Fruit fly (Drosophila melanogaster) whole organism, embryonic: ENCODE measurements around the gene CG11723.

Experiments
- Adf1 ChIP-seq: fragments of 200-800 bp; sonication (Bioruptor generic); IDR thresholded peaks from 2 replicates; pipeline ENCODE4 v1.3.6; 2022; ENCODE audit warnings: missing biosample characterization, missing genetic modification characterization
- Atf6 ChIP-seq: fragments of 200-800 bp; sonication (Bioruptor generic); IDR thresholded peaks from 2 replicates; pipeline ENCODE4 v1.3.6; 2022; ENCODE audit warnings: missing biosample characterization, missing genetic modification characterization
- B-H1 ChIP-seq: fragments of 200-800 bp; sonication (Bioruptor generic); IDR thresholded peaks from 3 replicates; pipeline ENCODE4 v1.3.6; 2022; ENCODE audit warnings: missing biosample characterization, missing genetic modification characterization
- CG10565 ChIP-seq: fragments of 200-800 bp; sonication (Bioruptor generic); optimal IDR thresholded peaks from 3 replicates; lab custom pipeline; 2016; ENCODE audit warnings: missing biosample characterization, mild to moderate bottlenecking, missing genetic modification characterization
- CG12769 ChIP-seq: fragments of 200-800 bp; sonication (Bioruptor generic); optimal IDR thresholded peaks from 2 replicates; lab custom pipeline; 2019; ENCODE audit warnings: missing biosample characterization, mild to moderate bottlenecking, missing genetic modification characterization, moderate library complexity
- CG14014 ChIP-seq: fragments of 200-800 bp; sonication (Bioruptor generic); IDR thresholded peaks from 2 replicates; pipeline ENCODE4 v1.3.6; 2022; ENCODE audit warnings: missing biosample characterization, missing genetic modification characterization
- CG14050 ChIP-seq: fragments of 200-800 bp; sonication (Bioruptor generic); IDR thresholded peaks from 3 replicates; pipeline ENCODE4 v1.3.6; 2022; ENCODE audit warnings: missing biosample characterization, missing genetic modification characterization
- CG2202 ChIP-seq: fragments of 200-800 bp; sonication (Bioruptor generic); optimal IDR thresholded peaks from 2 replicates; lab custom pipeline; 2018; ENCODE audit warnings: missing biosample characterization, mild to moderate bottlenecking, missing genetic modification characterization
- CG3065 ChIP-seq: fragments of 200-800 bp; sonication (Bioruptor generic); optimal IDR thresholded peaks from 2 replicates; lab custom pipeline; 2016; ENCODE audit warnings: missing biosample characterization, missing genetic modification characterization
- CG32772 ChIP-seq: fragments of 200-800 bp; sonication (Bioruptor generic); IDR thresholded peaks from 2 replicates; pipeline ENCODE4 v1.3.6; 2022; ENCODE audit warnings: missing biosample characterization, missing genetic modification characterization
- CG33557 ChIP-seq: fragments of 200-800 bp; sonication (Bioruptor generic); optimal IDR thresholded peaks from 2 replicates; lab custom pipeline; 2019; ENCODE audit warnings: missing biosample characterization, mild to moderate bottlenecking, missing genetic modification characterization, moderate library complexity
- CG3407 ChIP-seq: fragments of 200-800 bp; sonication (Bioruptor generic); optimal IDR thresholded peaks from 2 replicates; lab custom pipeline; 2018; ENCODE audit warnings: missing biosample characterization, mild to moderate bottlenecking, missing genetic modification characterization
- CG3838 ChIP-seq: fragments of 200-800 bp; sonication (Bioruptor generic); optimal IDR thresholded peaks from 3 replicates; lab custom pipeline; 2016; ENCODE audit warnings: missing biosample characterization, missing genetic modification characterization
- CG7372 ChIP-seq: fragments of 200-800 bp; sonication (Bioruptor generic); IDR thresholded peaks from 2 replicates; pipeline ENCODE4 v1.3.6; 2022; ENCODE audit warnings: missing biosample characterization, missing genetic modification characterization
- CG7556 ChIP-seq: fragments of 200-800 bp; sonication (Bioruptor generic); optimal IDR thresholded peaks from 2 replicates; lab custom pipeline; 2017; ENCODE audit warnings: missing biosample characterization, mild to moderate bottlenecking, missing genetic modification characterization
- CHES-1-like ChIP-seq: fragments of 200-800 bp; sonication (Bioruptor generic); optimal IDR thresholded peaks from 2 replicates; lab custom pipeline; 2016; ENCODE audit warnings: missing biosample characterization, missing genetic modification characterization
- E2f2 ChIP-seq: fragments of 200-800 bp; sonication (Bioruptor generic); IDR thresholded peaks from 2 replicates; pipeline ENCODE4 v1.3.6; 2022; ENCODE audit warnings: missing biosample characterization, missing genetic modification characterization
- HLH4C ChIP-seq: fragments of 200-800 bp; sonication (Bioruptor generic); IDR thresholded peaks from 3 replicates; pipeline ENCODE4 v1.3.6; 2022; ENCODE audit warnings: missing biosample characterization, missing genetic modification characterization; ENCODE audit not compliant: partially characterized antibody
- PHDP ChIP-seq: fragments of 200-800 bp; sonication (Bioruptor generic); optimal IDR thresholded peaks from 3 replicates; lab custom pipeline; 2018; ENCODE audit warnings: missing biosample characterization, mild to moderate bottlenecking, missing genetic modification characterization, moderate library complexity
- Rx ChIP-seq: fragments of 200-800 bp; sonication (Bioruptor generic); IDR thresholded peaks from 2 replicates; pipeline ENCODE4 v1.3.6; 2022; ENCODE audit warnings: missing biosample characterization, missing genetic modification characterization
- Sry-β ChIP-seq: fragments of 200-800 bp; sonication (Bioruptor generic); optimal IDR thresholded peaks from 2 replicates; lab custom pipeline; 2018; ENCODE audit warnings: missing biosample characterization, mild to moderate bottlenecking, missing genetic modification characterization, moderate library complexity
- Stat92E ChIP-seq, 3 experiments: fragments of >200 bp in 2 of 3; fragments of 200-800 bp in 1 of 3; sonication (Bioruptor generic) in 1 of 3; optimal IDR thresholded peaks; 2 replicates each; lab custom pipeline; 2017 to 2019; ENCODE audit warnings: missing biosample characterization in 3 of 3, missing genetic modification characterization in 3 of 3, mild to moderate bottlenecking in 1 of 3, moderate library complexity in 1 of 3
- TFAM ChIP-seq: fragments of 200-800 bp; sonication (Bioruptor generic); optimal IDR thresholded peaks from 2 replicates; lab custom pipeline; 2017; ENCODE audit warnings: missing biosample characterization, missing genetic modification characterization, inconsistent platforms
- Tbp ChIP-seq: fragments of >200 bp; optimal IDR thresholded peaks from 2 replicates; lab custom pipeline; 2018; ENCODE audit warnings: missing biosample characterization, missing genetic modification characterization
- ato ChIP-seq: fragments of 200-800 bp; sonication (Bioruptor generic); IDR thresholded peaks from 2 replicates; pipeline ENCODE4 v1.3.6; 2022; ENCODE audit warnings: missing biosample characterization, missing genetic modification characterization; ENCODE audit not compliant: partially characterized antibody
- bigmax ChIP-seq: fragments of 200-800 bp; sonication (Bioruptor generic); optimal IDR thresholded peaks from 2 replicates; lab custom pipeline; 2018; ENCODE audit warnings: missing biosample characterization, mild to moderate bottlenecking, missing genetic modification characterization
- crp ChIP-seq, 2 experiments: fragments of 200-800 bp; sonication (Bioruptor generic); optimal IDR thresholded peaks; 2 replicates in 1 of 2; 3 replicates in 1 of 2; lab custom pipeline; 2017; ENCODE audit warnings: missing biosample characterization in 2 of 2, missing genetic modification characterization in 2 of 2, mild to moderate bottlenecking in 1 of 2, moderate library complexity in 1 of 2
- ewg ChIP-seq: fragments of 200-800 bp; sonication (Bioruptor generic); optimal IDR thresholded peaks from 3 replicates; lab custom pipeline; 2017; ENCODE audit warnings: mild to moderate bottlenecking, missing biosample characterization, missing genetic modification reagents, missing genetic modification characterization
- fd3F ChIP-seq: fragments of 200-800 bp; sonication (Bioruptor generic); optimal IDR thresholded peaks from 2 replicates; lab custom pipeline; 2018; ENCODE audit warnings: missing biosample characterization, mild to moderate bottlenecking, missing genetic modification characterization, moderate library complexity
- fd64A ChIP-seq: fragments of 200-800 bp; sonication (Bioruptor generic); optimal IDR thresholded peaks from 3 replicates; lab custom pipeline; 2018; ENCODE audit warnings: missing biosample characterization, mild to moderate bottlenecking, missing genetic modification characterization
- ftz-f1 ChIP-seq: fragments of 200-800 bp; sonication (Bioruptor generic); optimal IDR thresholded peaks from 2 replicates; lab custom pipeline; 2016; ENCODE audit warnings: missing biosample characterization, missing genetic modification characterization
- gsb ChIP-seq: fragments of 200-800 bp; sonication (Bioruptor generic); IDR thresholded peaks from 2 replicates; pipeline ENCODE4 v1.3.6; 2022; ENCODE audit warnings: missing biosample characterization, missing genetic modification characterization
- ham ChIP-seq: fragments of 200-800 bp; sonication (Bioruptor generic); IDR thresholded peaks from 2 replicates; pipeline ENCODE4 v1.3.6; 2022; ENCODE audit warnings: missing biosample characterization, missing genetic modification characterization
- insv ChIP-seq, 2 experiments: fragments of 200-800 bp; sonication (Bioruptor generic); optimal IDR thresholded peaks; 3 replicates each; lab custom pipeline; 2016 to 2018; ENCODE audit warnings: missing biosample characterization in 2 of 2, missing genetic modification characterization in 2 of 2
- knrl ChIP-seq: fragments of 200-800 bp; sonication (Bioruptor generic); IDR thresholded peaks from 3 replicates; pipeline ENCODE4 v1.3.6; 2022; ENCODE audit warnings: missing biosample characterization, missing genetic modification characterization; ENCODE audit not compliant: partially characterized antibody
- lab ChIP-seq: fragments of 200-800 bp; sonication (Bioruptor generic); optimal IDR thresholded peaks from 3 replicates; lab custom pipeline; 2017; ENCODE audit warnings: missing biosample characterization, missing genetic modification characterization, mild to moderate bottlenecking, moderate library complexity, missing genetic modification reagents
- nerfin-2 ChIP-seq: fragments of 200-800 bp; sonication (Bioruptor generic); IDR thresholded peaks from 2 replicates; pipeline ENCODE4 v1.3.6; 2022; ENCODE audit warnings: missing biosample characterization, missing genetic modification characterization; ENCODE audit not compliant: partially characterized antibody
- odd ChIP-seq: fragments of 200-800 bp; sonication (Bioruptor generic); optimal IDR thresholded peaks from 2 replicates; lab custom pipeline; 2017; ENCODE audit warnings: missing biosample characterization, mild to moderate bottlenecking, missing genetic modification characterization
- pan ChIP-seq, 4 experiments: fragments of >200 bp in 3 of 4; fragments of 200-800 bp in 1 of 4; sonication (Bioruptor generic) in 1 of 4; optimal IDR thresholded peaks in 3 of 4; IDR thresholded peaks in 1 of 4; 2 replicates each; pipeline versions ENCODE4 v1.3.6 to Lab custom; 2017 to 2022; ENCODE audit warnings: missing biosample characterization in 2 of 4, missing genetic modification characterization in 2 of 4, mixed read lengths in 1 of 4
- pb ChIP-seq: fragments of 200-800 bp; sonication (Bioruptor generic); optimal IDR thresholded peaks from 3 replicates; lab custom pipeline; 2016; ENCODE audit warnings: missing biosample characterization, missing genetic modification characterization
- psq ChIP-seq: fragments of 200-800 bp; sonication (Bioruptor generic); optimal IDR thresholded peaks from 2 replicates; lab custom pipeline; 2017; ENCODE audit warnings: missing biosample characterization, missing genetic modification characterization
- salm ChIP-seq: fragments of 200-800 bp; sonication (Bioruptor generic); optimal IDR thresholded peaks from 2 replicates; lab custom pipeline; 2018; ENCODE audit warnings: missing biosample characterization, mild to moderate bottlenecking, missing genetic modification characterization
- shn ChIP-seq: fragments of 200-800 bp; sonication (Bioruptor generic); optimal IDR thresholded peaks from 3 replicates; lab custom pipeline; 2016; ENCODE audit warnings: missing biosample characterization, missing genetic modification characterization
- slp2 ChIP-seq: fragments of 200-800 bp; sonication (Bioruptor generic); optimal IDR thresholded peaks from 2 replicates; lab custom pipeline; 2016; ENCODE audit warnings: missing biosample characterization, missing genetic modification characterization
- sqz ChIP-seq: fragments of 200-800 bp; sonication (Bioruptor generic); optimal IDR thresholded peaks from 3 replicates; lab custom pipeline; 2018; ENCODE audit warnings: missing biosample characterization, mild to moderate bottlenecking, missing genetic modification characterization
- tin ChIP-seq: fragments of 200-800 bp; sonication (Bioruptor generic); optimal IDR thresholded peaks from 3 replicates; lab custom pipeline; 2016; ENCODE audit warnings: missing biosample characterization, missing genetic modification characterization
- usp ChIP-seq: fragments of >200 bp; optimal IDR thresholded peaks from 2 replicates; lab custom pipeline; 2017; ENCODE audit warnings: missing biosample characterization, missing genetic modification characterization
- vnd ChIP-seq: fragments of 200-800 bp; sonication (Bioruptor generic); IDR thresholded peaks from 3 replicates; pipeline ENCODE4 v1.3.6; 2022; ENCODE audit warnings: missing biosample characterization, missing genetic modification characterization; ENCODE audit not compliant: partially characterized antibody
- wor ChIP-seq: fragments of 200-800 bp; sonication (Bioruptor generic); IDR thresholded peaks from 2 replicates; pipeline ENCODE4 v1.3.6; 2022; ENCODE audit warnings: missing biosample characterization, missing genetic modification characterization
- yki ChIP-seq: fragments of >200 bp; optimal IDR thresholded peaks from 3 replicates; lab custom pipeline; 2018

Gene CG11723

DNA sequence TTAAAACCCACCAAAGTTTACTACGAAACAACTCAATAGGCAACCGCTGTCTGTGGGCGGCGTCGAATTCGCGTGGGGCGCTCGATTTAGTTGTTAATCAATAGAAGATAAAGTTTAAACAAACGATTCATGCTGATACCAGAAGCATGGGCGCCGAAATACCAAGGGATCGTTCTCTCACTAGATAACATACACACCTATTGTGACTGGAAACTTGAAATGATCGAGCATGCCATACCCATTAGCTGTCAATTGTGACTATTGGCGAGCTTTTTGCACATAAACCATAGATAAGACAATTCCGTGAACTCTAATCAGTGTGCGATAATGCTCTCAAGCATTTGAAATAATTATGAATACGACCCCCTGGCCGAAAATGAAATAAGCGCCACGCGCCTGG is 32.3 kb upstream of the CG11723 start (continued):
- TF ChIP-seq CG7372 (GFP tag; lab: Robert Waterston, UW) (peak; percentile 52; the same call in 1 of the 2 replicates), bigmax (GFP tag; lab: Kevin White, UChicago) (no peak), psq (no peak), CG33557 (GFP tag; lab: Kevin White, UChicago) (no peak), crp (GFP tag; optimal IDR thresholded peaks at IDR 0.05; lab: Kevin White, UChicago) (no peak), nerfin-2 (GFP tag; lab: Robert Waterston, UW) (no peak), pan (optimal IDR thresholded peaks at IDR 0.05; lab: Kevin White, UChicago) (no peak), pan (GFP tag; optimal IDR thresholded peaks at IDR 0.05 in 1 of 2, IDR thresholded peaks at IDR 0.05 in 1 of 2) (peak in 1 of 2 experiments; percentile 75), ato (GFP tag; lab: Robert Waterston, UW) (no peak), ftz-f1 (GFP tag; lab: Kevin White, UChicago) (no peak), gsb (GFP tag; lab: Robert Waterston, UW) (peak; percentile 54; the same call in 1 of the 2 replicates), CG2202 (tag; lab: Kevin White, UChicago) (no peak), salm (tag; lab: Kevin White, UChicago) (peak; percentile 72), E2f2 (GFP tag; lab: Robert Waterston, UW) (peak; percentile 43; the same call in 1 of the 2 replicates), HLH4C (GFP tag; lab: Robert Waterston, UW) (no peak), Rx (GFP tag; lab: Robert Waterston, UW) (peak; percentile 33; the same call in 1 of the 2 replicates), Sry-β (GFP tag; lab: Kevin White, UChicago) (no peak), fd64A (no peak), Tbp (GFP tag; lab: Kevin White, UChicago) (no peak), vnd (GFP tag; lab: Robert Waterston, UW) (no peak), CG14050 (GFP tag; lab: Robert Waterston, UW) (peak; percentile 47), knrl (GFP tag; lab: Robert Waterston, UW) (no peak), CG3407 (GFP tag; lab: Kevin White, UChicago) (peak; percentile 34), CG7556 (GFP tag; lab: Kevin White, UChicago) (peak; percentile 32), sqz (no peak), pb (GFP tag; lab: Kevin White, UChicago) (peak; percentile 48), tin (GFP tag; lab: Kevin White, UChicago) (peak; percentile 28), wor (GFP tag; lab: Robert Waterston, UW) (peak; percentile 62), insv (GFP tag; optimal IDR thresholded peaks at IDR 0.05; lab: Kevin White, UChicago) (no peak), slp2 (GFP tag; lab: Kevin White, UChicago) (peak; percentile 75), ewg (GFP tag; lab: Kevin White, UChicago) (peak; percentile 57), ham (GFP tag; lab: Robert Waterston, UW) (peak; percentile 69; the same call in 1 of the 2 replicates), CG32772 (GFP tag; lab: Robert Waterston, UW) (peak; percentile 66), CHES-1-like (peak; percentile 67), CG3838 (GFP tag; lab: Kevin White, UChicago) (peak; percentile 6), lab (peak; percentile 89), yki (no peak), CG12769 (tag; lab: Kevin White, UChicago) (peak; percentile 83), Stat92E (GFP tag; optimal IDR thresholded peaks at IDR 0.05; lab: Kevin White, UChicago) (no peak), CG14014 (GFP tag; lab: Robert Waterston, UW) (peak; percentile 66), Atf6 (GFP tag; lab: Robert Waterston, UW) (peak; percentile 76), usp (GFP tag; lab: Kevin White, UChicago) (no peak), Adf1 (GFP tag; lab: Robert Waterston, UW) (peak; percentile 12; the same call in 1 of the 2 replicates), CG3065 (GFP tag; lab: Kevin White, UChicago) (peak; percentile 29), TFAM (GFP tag; lab: Kevin White, UChicago) (no peak), B-H1 (GFP tag; lab: Robert Waterston, UW) (peak; percentile 33; the same call in 2 of the 3 replicates), fd3F (GFP tag; lab: Kevin White, UChicago) (peak; percentile 69), CG10565 (GFP tag; lab: Kevin White, UChicago) (no peak), odd (no peak), PHDP (peak; percentile 73), shn (GFP tag; lab: Kevin White, UChicago) (peak; percentile 86)
